Worm (Caenorhabditis elegans): ENCODE measurements around the gene ZC190.4.

ce11 chrV:8631277-8631765 lies 34.5 kb upstream of the ZC190.4 start, which contains the start of gene atg-18:
- TF ChIP-seq ztf-11 (tag; optimal IDR thresholded peaks at IDR 0.05) (no peak), alr-1 (tag; optimal IDR thresholded peaks at IDR 0.05) (no peak), peb-1 (tag; optimal IDR thresholded peaks at IDR 0.05) (no peak)
